Worm (Caenorhabditis elegans) whole organism, L2 larva: ENCODE results near the gene ceh-100.
A peak's percentile ranks its signal among the peaks of the same experiment; 100 is the strongest.
"Not testable (repeated sequence)": the region's sequence is repeated elsewhere in the genome, so short reads cannot be mapped to it uniquely, and the experiment has no call there.

ENCODE experiments used
- C34F6.9 ChIP-seq: fragments of 150-350 bp; optimal IDR thresholded peaks from 2 replicates; lab custom pipeline; 2014; ENCODE audit warnings: missing biosample characterization, missing genetic modification characterization
- R02D3.7 ChIP-seq: fragments of 150-350 bp; optimal IDR thresholded peaks from 2 replicates; lab custom pipeline; 2014; ENCODE audit warnings: missing biosample characterization, missing genetic modification characterization
- Y55F3AM.14 ChIP-seq: fragments of 200-800 bp; sonication (Bioruptor generic); optimal IDR thresholded peaks from 2 replicates; lab custom pipeline; 2018; ENCODE audit warnings: mild to moderate bottlenecking, missing genetic modification characterization, missing compliant biosample characterization
- ama-1 ChIP-seq: fragments of 150-350 bp; optimal IDR thresholded peaks from 2 replicates; lab custom pipeline; 2018; ENCODE audit warnings: inconsistent platforms
- blmp-1 ChIP-seq: sonication (generic microtip); optimal IDR thresholded peaks from 2 replicates; lab custom pipeline; 2017; ENCODE audit warnings: missing genetic modification characterization, mild to moderate bottlenecking, missing compliant biosample characterization, antibody characterized with exemption, moderate library complexity; ENCODE audit not compliant: insufficient read depth
- ceh-16 ChIP-seq: fragments of 150-350 bp; optimal IDR thresholded peaks from 2 replicates; lab custom pipeline; 2014; ENCODE audit warnings: missing biosample characterization, missing genetic modification characterization
- ceh-82 ChIP-seq: fragments of 150-350 bp; optimal IDR thresholded peaks from 2 replicates; lab custom pipeline; 2014; ENCODE audit warnings: missing biosample characterization, missing genetic modification characterization
- crh-2 ChIP-seq: sonication (generic microtip); optimal IDR thresholded peaks from 2 replicates; lab custom pipeline; 2017; ENCODE audit warnings: missing biosample characterization, missing genetic modification characterization
- dmd-4 ChIP-seq: sonication (generic microtip); optimal IDR thresholded peaks from 2 replicates; lab custom pipeline; 2017; ENCODE audit warnings: missing biosample characterization, missing genetic modification characterization
- elt-1 ChIP-seq: fragments of 150-350 bp; optimal IDR thresholded peaks from 2 replicates; lab custom pipeline; 2014; ENCODE audit warnings: missing biosample characterization, missing genetic modification characterization
- fos-1 ChIP-seq: fragments of 150-350 bp; optimal IDR thresholded peaks from 2 replicates; lab custom pipeline; 2014; ENCODE audit warnings: missing biosample characterization, missing genetic modification characterization
- lin-13 ChIP-seq: fragments of 150-350 bp; optimal IDR thresholded peaks from 2 replicates; lab custom pipeline; 2014; ENCODE audit warnings: missing biosample characterization, missing genetic modification reagents, missing genetic modification characterization
- lin-39 ChIP-seq: fragments of 150-350 bp; optimal IDR thresholded peaks from 2 replicates; lab custom pipeline; 2014; ENCODE audit warnings: missing biosample characterization, missing genetic modification reagents, missing genetic modification characterization
- lsy-2 ChIP-seq, 2 experiments: fragments of 150-350 bp in 1 of 2; sonication (generic microtip) in 1 of 2; optimal IDR thresholded peaks; 2 replicates each; lab custom pipeline; 2014 to 2017; ENCODE audit warnings: missing biosample characterization in 2 of 2, missing genetic modification characterization in 2 of 2
- mab-5 ChIP-seq: fragments of 150-350 bp; optimal IDR thresholded peaks from 2 replicates; lab custom pipeline; 2014; ENCODE audit warnings: missing biosample characterization, missing genetic modification characterization
- mbf-1 ChIP-seq: sonication (generic microtip); optimal IDR thresholded peaks from 2 replicates; lab custom pipeline; 2017; ENCODE audit warnings: missing biosample characterization, missing genetic modification characterization
- nhr-10 ChIP-seq: sonication (generic microtip); optimal IDR thresholded peaks from 2 replicates; lab custom pipeline; 2017; ENCODE audit warnings: missing biosample characterization, missing genetic modification characterization
- nhr-21 ChIP-seq: fragments of 150-350 bp; optimal IDR thresholded peaks from 2 replicates; lab custom pipeline; 2014; ENCODE audit warnings: missing biosample characterization, missing genetic modification characterization
- nhr-237 ChIP-seq: fragments of 150-350 bp; optimal IDR thresholded peaks from 2 replicates; lab custom pipeline; 2014; ENCODE audit warnings: missing biosample characterization, missing genetic modification characterization
- peb-1 ChIP-seq: fragments of 150-350 bp; optimal IDR thresholded peaks from 2 replicates; lab custom pipeline; 2014; ENCODE audit warnings: missing biosample characterization, missing genetic modification characterization
- sma-3 ChIP-seq: sonication (generic microtip); optimal IDR thresholded peaks from 2 replicates; lab custom pipeline; 2016; ENCODE audit warnings: missing genetic modification reagents, missing genetic modification characterization, missing compliant biosample characterization
- sma-9 ChIP-seq, 2 experiments: fragments of 150-350 bp in 1 of 2; sonication (generic microtip) in 1 of 2; optimal IDR thresholded peaks; 2 replicates each; lab custom pipeline; 2014 to 2016; ENCODE audit warnings: missing genetic modification characterization in 2 of 2, mild to moderate bottlenecking in 1 of 2, missing biosample characterization in 1 of 2, missing compliant biosample characterization in 1 of 2, missing genetic modification reagents in 1 of 2, moderate library complexity in 1 of 2
- unc-55 ChIP-seq: fragments of 150-350 bp; sonication (generic microtip); optimal IDR thresholded peaks from 3 replicates; lab custom pipeline; 2014; ENCODE audit warnings: missing biosample characterization, missing genetic modification reagents, missing genetic modification characterization
- ztf-1 ChIP-seq: fragments of 200-800 bp; sonication (Bioruptor generic); conservative IDR thresholded peaks from 2 replicates; pipeline ENCODE4 v1.3.6; 2022; ENCODE audit warnings: missing genetic modification characterization, missing compliant biosample characterization
- ztf-11 ChIP-seq: sonication (generic microtip); optimal IDR thresholded peaks from 2 replicates; lab custom pipeline; 2017; ENCODE audit warnings: missing biosample characterization, missing genetic modification characterization

Gene ceh-100

DNA sequence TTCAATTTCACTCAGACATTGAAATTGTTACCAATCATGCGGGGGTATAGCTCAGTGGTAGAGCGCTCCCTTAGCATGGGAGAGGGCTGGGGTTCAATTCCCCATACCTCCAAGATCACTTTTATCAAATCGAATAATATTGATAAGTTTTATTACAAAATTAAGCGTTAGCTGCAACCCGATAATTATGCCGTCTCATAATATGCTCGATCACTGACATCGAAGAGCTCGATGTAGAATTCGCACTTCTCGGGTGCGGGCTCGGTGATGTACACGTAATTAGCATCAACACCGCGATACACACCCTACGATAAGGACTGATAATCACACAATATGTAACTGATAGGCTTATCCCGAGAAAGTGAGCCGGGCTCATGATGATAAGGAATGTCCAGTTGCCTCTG lies 60.9 kb downstream of the ceh-100 start:
- TF ChIP-seq fos-1 (tag; lab: Kevin White, UChicago): peak; percentile 33
- TF ChIP-seq mbf-1 (tag; lab: Kevin White, UChicago): no peak
- TF ChIP-seq nhr-237 (tag; lab: Kevin White, UChicago): no peak

DNA sequence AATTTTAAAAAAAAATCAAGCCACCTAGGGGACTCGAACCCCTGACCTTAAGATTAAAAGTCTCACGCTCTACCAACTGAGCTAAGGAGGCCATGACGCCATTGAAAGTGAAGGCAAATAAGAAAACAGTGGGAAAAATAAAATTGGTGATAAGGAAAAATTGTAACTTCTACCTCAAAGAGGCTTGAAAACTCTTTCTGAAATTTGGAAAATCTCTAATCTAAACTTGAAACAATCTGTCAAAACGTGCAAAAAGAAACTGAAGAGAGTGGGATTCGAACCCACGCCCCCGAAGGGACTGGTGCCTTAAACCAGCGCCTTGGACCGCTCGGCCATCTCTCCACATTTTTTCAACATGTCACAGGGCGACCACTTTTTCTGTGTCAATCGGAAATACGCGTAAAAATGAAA lies 61.8 kb downstream of the ceh-100 start:
- TF ChIP-seq sma-3 (GFP tag; lab: Kevin White, UChicago): peak; percentile 5
- peak; percentile 39 for TF ChIP-seq fos-1 (tag; lab: Kevin White, UChicago)
- peak; percentile 7 for TF ChIP-seq nhr-21 (tag; lab: Kevin White, UChicago)

DNA sequence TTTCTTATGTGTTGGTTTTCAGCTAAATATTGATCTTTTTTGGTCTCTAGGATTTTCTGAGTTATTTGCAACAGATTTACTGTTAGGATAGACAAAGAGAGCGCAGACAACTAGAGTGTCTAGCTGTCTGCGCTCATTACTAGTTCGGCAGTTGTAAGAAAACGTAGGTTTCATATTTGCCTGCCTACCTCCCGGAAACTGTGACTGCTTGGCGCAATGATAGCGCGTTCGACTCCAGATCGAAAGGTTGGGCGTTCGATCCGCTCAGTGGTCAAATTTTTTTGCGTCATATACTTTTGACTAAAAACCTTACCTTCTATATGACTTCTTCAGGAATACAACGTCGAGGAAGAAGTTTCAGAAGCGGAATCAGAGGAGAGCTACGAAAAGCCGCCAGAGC lies 64.1 kb downstream of the ceh-100 start:
- TF ChIP-seq ztf-11 (tag; lab: Kevin White, UChicago) (no peak), C34F6.9 (tag; lab: Kevin White, UChicago) (no peak), fos-1 (tag; lab: Kevin White, UChicago) (no peak), mab-5 (tag; lab: Kevin White, UChicago) (no peak), nhr-21 (tag; lab: Kevin White, UChicago) (no peak), lsy-2 (tag; optimal IDR thresholded peaks at IDR 0.05; lab: Kevin White, UChicago) (no peak), peb-1 (no peak), crh-2 (tag; lab: Kevin White, UChicago) (no peak), ztf-1 (GFP tag; lab: Robert Waterston, UW) (no peak), nhr-10 (tag; lab: Kevin White, UChicago) (no peak), R02D3.7 (tag; lab: Kevin White, UChicago) (no peak), elt-1 (tag; lab: Kevin White, UChicago) (no peak), ama-1 (no peak), blmp-1 (no peak), lin-13 (GFP tag; lab: Kevin White, UChicago) (no peak), ceh-82 (no peak), lin-39 (tag; lab: Kevin White, UChicago) (no peak), sma-9 (GFP tag; optimal IDR thresholded peaks at IDR 0.05; lab: Kevin White, UChicago) (no peak), sma-9 (tag; optimal IDR thresholded peaks at IDR 0.05; lab: Kevin White, UChicago) (no peak), Y55F3AM.14 (GFP tag; lab: Kevin White, UChicago) (no peak), dmd-4 (no peak)

DNA sequence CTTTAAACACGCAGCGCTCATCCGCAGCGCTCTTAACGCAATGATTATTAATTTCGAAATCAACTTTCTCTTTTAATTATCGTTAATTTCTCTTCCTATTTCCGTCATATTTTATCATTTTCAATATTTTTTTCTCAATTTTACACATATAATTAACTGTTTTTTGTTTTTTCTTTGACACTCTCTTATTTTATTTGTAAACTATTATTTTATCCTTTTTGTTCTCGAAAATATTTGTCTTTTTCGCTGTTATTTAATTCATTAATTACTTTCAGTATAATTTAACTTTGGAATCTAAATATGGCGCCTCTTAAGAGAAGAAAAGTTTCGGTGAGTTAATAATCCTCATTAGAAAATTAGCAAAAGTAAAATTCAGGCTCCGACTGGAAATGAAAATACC lies 67.3 kb downstream of the ceh-100 start, which contains the start of gene F49C5.3:
F49C5.3 (plus strand) TSS at position 301 of the 400 bp plus-strand sequence.
- TF ChIP-seq unc-55 (GFP tag; lab: Kevin White, UChicago); mab-5 (tag; lab: Kevin White, UChicago); ztf-11 (tag; lab: Kevin White, UChicago): not testable (repeated sequence)

DNA sequence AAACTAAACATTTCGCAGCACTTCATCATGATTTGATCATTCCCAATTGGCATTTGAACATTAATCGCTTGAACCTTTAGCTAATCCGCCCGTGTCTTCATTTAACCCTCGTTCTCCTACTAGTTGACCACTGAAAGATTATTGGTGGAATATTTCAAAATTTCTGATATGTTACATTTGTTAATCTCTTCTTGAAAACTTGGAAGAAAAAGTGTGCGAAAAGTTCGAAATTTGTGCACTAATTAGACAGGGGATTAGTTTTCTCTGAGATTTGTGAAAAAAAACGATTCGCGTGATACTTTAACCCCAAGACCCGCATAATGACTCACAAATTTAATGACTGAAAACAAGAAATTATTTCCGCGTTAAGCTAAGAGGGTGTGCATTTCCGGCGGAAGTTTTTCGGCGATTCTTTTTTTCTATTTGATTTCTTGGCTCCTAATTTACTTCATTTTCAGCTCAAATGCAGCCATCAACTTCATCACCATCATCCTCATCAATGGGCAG lies 68.1 kb downstream of the ceh-100 start, which contains the start of gene nimk-1:
nimk-1 (plus strand) TSS at position 457 of the 507 bp plus-strand sequence.
- TF ChIP-seq ceh-16: no peak
